Worm (Caenorhabditis elegans) whole organism, L2 larva: ENCODE data around the gene K09B3.1.

ENCODE experiments used
- C34F6.9 ChIP-seq: fragments of 150-350 bp; optimal IDR thresholded peaks from 2 replicates; lab custom pipeline; 2014; ENCODE audit warnings: missing biosample characterization, missing genetic modification characterization
- Y55F3AM.14 ChIP-seq: fragments of 200-800 bp; sonication (Bioruptor generic); optimal IDR thresholded peaks from 2 replicates; lab custom pipeline; 2018; ENCODE audit warnings: mild to moderate bottlenecking, missing genetic modification characterization, missing compliant biosample characterization
- ZK546.5 ChIP-seq: sonication (generic microtip); optimal IDR thresholded peaks from 2 replicates; lab custom pipeline; 2017; ENCODE audit warnings: missing biosample characterization, missing genetic modification characterization
- alr-1 ChIP-seq: fragments of 150-350 bp; optimal IDR thresholded peaks from 2 replicates; lab custom pipeline; 2014; ENCODE audit warnings: missing biosample characterization, missing genetic modification characterization
- ama-1 ChIP-seq: fragments of 150-350 bp; optimal IDR thresholded peaks from 2 replicates; lab custom pipeline; 2018; ENCODE audit warnings: inconsistent platforms
- blmp-1 ChIP-seq: sonication (generic microtip); optimal IDR thresholded peaks from 2 replicates; lab custom pipeline; 2017; ENCODE audit warnings: missing genetic modification characterization, mild to moderate bottlenecking, missing compliant biosample characterization, antibody characterized with exemption, moderate library complexity; ENCODE audit not compliant: insufficient read depth
- ceh-82 ChIP-seq: fragments of 150-350 bp; optimal IDR thresholded peaks from 2 replicates; lab custom pipeline; 2014; ENCODE audit warnings: missing biosample characterization, missing genetic modification characterization
- crh-2 ChIP-seq: sonication (generic microtip); optimal IDR thresholded peaks from 2 replicates; lab custom pipeline; 2017; ENCODE audit warnings: missing biosample characterization, missing genetic modification characterization
- egl-27 ChIP-seq: sonication (generic microtip); optimal IDR thresholded peaks from 3 replicates; lab custom pipeline; 2017; ENCODE audit warnings: missing biosample characterization, missing genetic modification reagents, missing genetic modification characterization
- fos-1 ChIP-seq: fragments of 150-350 bp; optimal IDR thresholded peaks from 2 replicates; lab custom pipeline; 2014; ENCODE audit warnings: missing biosample characterization, missing genetic modification characterization
- gmeb-1 ChIP-seq: fragments of 150-350 bp; optimal IDR thresholded peaks from 2 replicates; lab custom pipeline; 2014; ENCODE audit warnings: missing biosample characterization, missing genetic modification characterization
- lsy-2 ChIP-seq, 2 experiments: fragments of 150-350 bp in 1 of 2; sonication (generic microtip) in 1 of 2; optimal IDR thresholded peaks; 2 replicates each; lab custom pipeline; 2014 to 2017; ENCODE audit warnings: missing biosample characterization in 2 of 2, missing genetic modification characterization in 2 of 2
- mab-5 ChIP-seq: fragments of 150-350 bp; optimal IDR thresholded peaks from 2 replicates; lab custom pipeline; 2014; ENCODE audit warnings: missing biosample characterization, missing genetic modification characterization
- nhr-10 ChIP-seq: sonication (generic microtip); optimal IDR thresholded peaks from 2 replicates; lab custom pipeline; 2017; ENCODE audit warnings: missing biosample characterization, missing genetic modification characterization
- nhr-11 ChIP-seq: fragments of 150-350 bp; optimal IDR thresholded peaks from 2 replicates; lab custom pipeline; 2014; ENCODE audit warnings: missing biosample characterization, missing genetic modification characterization
- nhr-129 ChIP-seq: fragments of 150-350 bp; optimal IDR thresholded peaks from 2 replicates; lab custom pipeline; 2014; ENCODE audit warnings: missing biosample characterization, missing genetic modification characterization
- nhr-23 ChIP-seq: fragments of 150-350 bp; optimal IDR thresholded peaks from 2 replicates; lab custom pipeline; 2014; ENCODE audit warnings: missing biosample characterization, missing genetic modification reagents, missing genetic modification characterization
- nhr-237 ChIP-seq: fragments of 150-350 bp; optimal IDR thresholded peaks from 2 replicates; lab custom pipeline; 2014; ENCODE audit warnings: missing biosample characterization, missing genetic modification characterization
- nhr-77 ChIP-seq: fragments of 150-350 bp; optimal IDR thresholded peaks from 2 replicates; lab custom pipeline; 2014; ENCODE audit warnings: missing biosample characterization, missing genetic modification characterization
- peb-1 ChIP-seq: fragments of 150-350 bp; optimal IDR thresholded peaks from 2 replicates; lab custom pipeline; 2014; ENCODE audit warnings: missing biosample characterization, missing genetic modification characterization
- sem-4 ChIP-seq: fragments of 150-350 bp; optimal IDR thresholded peaks from 2 replicates; lab custom pipeline; 2014; ENCODE audit warnings: missing biosample characterization, missing genetic modification reagents, missing genetic modification characterization
- skn-1 ChIP-seq: sonication (generic microtip); optimal IDR thresholded peaks from 2 replicates; lab custom pipeline; 2017; ENCODE audit warnings: missing biosample characterization, missing genetic modification characterization
- sma-9 ChIP-seq, 2 experiments: fragments of 150-350 bp in 1 of 2; sonication (generic microtip) in 1 of 2; optimal IDR thresholded peaks; 2 replicates each; lab custom pipeline; 2014 to 2016; ENCODE audit warnings: missing genetic modification characterization in 2 of 2, mild to moderate bottlenecking in 1 of 2, missing biosample characterization in 1 of 2, missing compliant biosample characterization in 1 of 2, missing genetic modification reagents in 1 of 2, moderate library complexity in 1 of 2
- unc-39 ChIP-seq: fragments of 150-350 bp; optimal IDR thresholded peaks from 2 replicates; lab custom pipeline; 2014; ENCODE audit warnings: missing biosample characterization, missing genetic modification characterization
- unc-55 ChIP-seq: fragments of 150-350 bp; sonication (generic microtip); optimal IDR thresholded peaks from 3 replicates; lab custom pipeline; 2014; ENCODE audit warnings: missing biosample characterization, missing genetic modification reagents, missing genetic modification characterization
- unc-62 ChIP-seq: fragments of 150-350 bp; optimal IDR thresholded peaks from 2 replicates; lab custom pipeline; 2014; ENCODE audit warnings: missing biosample characterization, missing genetic modification reagents, missing genetic modification characterization
- ztf-11 ChIP-seq: sonication (generic microtip); optimal IDR thresholded peaks from 2 replicates; lab custom pipeline; 2017; ENCODE audit warnings: missing biosample characterization, missing genetic modification characterization

The K09B3.1 gene

DNA sequence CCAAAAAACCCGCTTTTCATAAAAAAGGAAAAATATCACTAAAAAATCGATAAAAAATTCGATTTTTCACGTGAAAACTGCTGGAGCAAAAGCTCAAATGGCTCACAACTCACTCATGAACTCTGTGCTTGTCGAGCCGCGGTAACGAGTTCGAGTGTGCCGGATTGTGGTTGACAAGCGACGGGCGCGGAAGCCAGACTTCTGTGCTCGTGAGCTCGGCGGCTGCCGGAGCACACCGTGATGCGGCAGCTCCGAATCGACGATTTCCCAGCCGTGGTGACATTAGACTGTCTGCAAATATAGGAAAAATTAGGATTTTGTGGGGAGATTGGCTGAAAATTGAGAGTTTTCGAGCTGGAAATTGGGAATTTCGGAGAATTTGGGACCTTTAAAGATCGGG, 18.3 kb downstream of the K09B3.1 start:
- TF ChIP-seq unc-62 (GFP tag; lab: Kevin White, UChicago), result no peak
- no peak for TF ChIP-seq blmp-1 (tag; lab: Kevin White, UChicago)
- no peak for TF ChIP-seq ZK546.5
- TF ChIP-seq nhr-10 (tag; lab: Kevin White, UChicago), result no peak
- no peak for TF ChIP-seq nhr-237 (tag; lab: Kevin White, UChicago)
- TF ChIP-seq, all 48 proteins: peak for 0

- TF ChIP-seq egl-27, result no peak
- no peak for TF ChIP-seq peb-1 (tag; lab: Kevin White, UChicago)
- TF ChIP-seq ama-1 (lab: Kevin White, UChicago), result no peak
- peak; percentile 20 for TF ChIP-seq crh-2 (tag; lab: Kevin White, UChicago)
- no peak for TF ChIP-seq skn-1
- peak; percentile 27 for TF ChIP-seq gmeb-1
- TF ChIP-seq C34F6.9 (tag; lab: Kevin White, UChicago), result peak; percentile 12
- no peak for TF ChIP-seq nhr-129 (tag; lab: Kevin White, UChicago)
- TF ChIP-seq ztf-11, result no peak
- no peak for TF ChIP-seq unc-39 (tag; lab: Kevin White, UChicago)
- TF ChIP-seq fos-1 (tag; lab: Kevin White, UChicago), result peak; percentile 21
- TF ChIP-seq ceh-82 (tag; lab: Kevin White, UChicago), result no peak
- TF ChIP-seq mab-5 (tag; lab: Kevin White, UChicago), result no peak
- peak; percentile 59 for TF ChIP-seq sma-9 (GFP tag; optimal IDR thresholded peaks at IDR 0.05; lab: Kevin White, UChicago)
- no peak for TF ChIP-seq sma-9 (tag; optimal IDR thresholded peaks at IDR 0.05; lab: Kevin White, UChicago)
- no peak for TF ChIP-seq sem-4 (tag; lab: Kevin White, UChicago)
- TF ChIP-seq nhr-23 (tag; lab: Kevin White, UChicago), result no peak
- TF ChIP-seq, all 48 proteins: peak for 5
Measured at ce11 chrIV:3814553-3815258, 20.2 kb downstream of the K09B3.1 start.

DNA sequence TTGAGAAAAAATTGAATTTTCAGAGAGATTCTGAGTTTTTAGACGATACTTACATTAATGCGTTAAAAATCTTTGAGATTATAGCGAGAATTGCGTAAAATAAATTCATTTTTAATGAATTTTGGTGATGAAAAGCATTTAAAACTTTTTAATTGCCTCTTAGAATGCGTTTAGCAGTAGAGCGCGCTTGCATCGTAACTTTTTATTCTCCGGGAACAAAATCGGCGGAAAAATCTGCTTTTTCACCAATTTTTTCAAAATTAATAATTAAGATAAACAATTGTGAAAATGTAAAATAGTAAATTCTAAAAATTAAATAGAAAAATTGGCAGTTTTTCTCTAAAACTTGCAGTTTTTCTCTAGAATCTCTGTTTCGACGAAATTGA, 20.7 kb downstream of the K09B3.1 start:
- TF ChIP-seq ztf-11 (no peak), nhr-11 (tag; lab: Kevin White, UChicago) (no peak), Y55F3AM.14 (GFP tag; lab: Kevin White, UChicago) (no peak)

DNA sequence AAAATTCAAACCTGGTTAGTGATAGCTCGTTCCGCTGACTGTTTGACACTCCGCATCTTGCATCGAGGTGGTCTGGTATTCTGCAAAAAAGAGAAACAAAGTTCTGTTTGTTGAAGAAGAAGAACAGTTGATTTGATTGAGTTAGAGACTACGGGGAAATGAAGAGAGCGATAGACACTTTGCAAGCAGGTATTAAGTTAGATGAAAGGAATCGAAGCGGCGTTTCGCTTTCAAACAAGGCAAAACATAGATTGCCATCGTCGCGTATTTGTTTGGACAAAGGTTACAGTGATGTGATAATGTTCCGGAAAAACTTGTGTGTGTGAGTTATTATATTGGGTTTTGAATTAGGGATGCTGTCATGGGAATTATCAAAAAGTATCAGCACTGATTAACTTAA, 22.7 kb downstream of the K09B3.1 start:
- TF ChIP-seq blmp-1 (tag; lab: Kevin White, UChicago), result peak; percentile 60
- no peak for TF ChIP-seq alr-1 (tag; lab: Kevin White, UChicago)

ce11 chrIV:3819278-3819777, 24.8 kb downstream of the K09B3.1 start, which contains the start of gene bris-1:
TSS of gene bris-1 (minus strand) at chrIV:3819328.
- no peak for TF ChIP-seq Y55F3AM.14 (GFP tag; lab: Kevin White, UChicago)
- TF ChIP-seq fos-1 (tag; lab: Kevin White, UChicago), result peak; percentile 95
- TF ChIP-seq gmeb-1, result peak; percentile 14
- no peak for TF ChIP-seq nhr-23 (tag; lab: Kevin White, UChicago)

- TF ChIP-seq C34F6.9 (tag; lab: Kevin White, UChicago) (peak; percentile 29), gmeb-1 (no peak)
Measured at ce11 chrIV:3820133-3820532, 25.6 kb downstream of the K09B3.1 start.

ce11 chrIV:3821554-3821953, 27.0 kb downstream of the K09B3.1 start:
- TF ChIP-seq fos-1 (tag; lab: Kevin White, UChicago) (peak; percentile 56), nhr-10 (tag; lab: Kevin White, UChicago) (no peak), lsy-2 (tag; optimal IDR thresholded peaks at IDR 0.05; lab: Kevin White, UChicago) (peak in 1 of 2 experiments; percentile 9), unc-55 (GFP tag; lab: Kevin White, UChicago) (peak; percentile 43), nhr-77 (tag; lab: Kevin White, UChicago) (no peak)
- TF ChIP-seq, all 48 proteins: peak for 3
